Worm (Caenorhabditis elegans) whole organism, L4 larva: ENCODE measurements around the gene C25F9.2.
A peak's percentile ranks its signal among the peaks of the same experiment; 100 is the strongest.

Source experiments
- D1046.2 ChIP-seq: fragments of 200-800 bp; sonication (Bioruptor generic); IDR thresholded peaks from 2 replicates; pipeline ENCODE4 v1.3.6; 2022; ENCODE audit warnings: missing genetic modification characterization, missing compliant biosample characterization
- F10B5.3 ChIP-seq: sonication (generic microtip); optimal IDR thresholded peaks from 2 replicates; lab custom pipeline; 2016; ENCODE audit warnings: mild to moderate bottlenecking, missing genetic modification characterization, missing compliant biosample characterization
- F37D6.2 ChIP-seq: sonication (generic microtip); optimal IDR thresholded peaks from 2 replicates; lab custom pipeline; 2016; ENCODE audit warnings: mild to moderate bottlenecking, missing genetic modification characterization, missing compliant biosample characterization
- F49E8.2 ChIP-seq: sonication (generic microtip); optimal IDR thresholded peaks from 2 replicates; lab custom pipeline; 2016; ENCODE audit warnings: missing compliant biosample characterization, mild to moderate bottlenecking, missing genetic modification characterization, borderline replicate concordance
- T20F7.1 ChIP-seq: fragments of 200-800 bp; sonication (Bioruptor generic); optimal IDR thresholded peaks from 2 replicates; lab custom pipeline; 2018; ENCODE audit warnings: mild to moderate bottlenecking, missing genetic modification characterization, missing compliant biosample characterization
- T26A8.4 ChIP-seq: fragments of 200-800 bp; sonication (Bioruptor generic); IDR thresholded peaks from 2 replicates; pipeline ENCODE4 v1.3.6; 2022; ENCODE audit warnings: missing genetic modification characterization, missing compliant biosample characterization
- Y105C5A.15 ChIP-seq: fragments of 200-800 bp; sonication (Bioruptor generic); IDR thresholded peaks from 2 replicates; pipeline ENCODE4 v1.3.6; 2022; ENCODE audit warnings: missing genetic modification characterization, missing compliant biosample characterization
- Y75B8A.6 ChIP-seq: fragments of 200-800 bp; sonication (Bioruptor generic); IDR thresholded peaks from 2 replicates; pipeline ENCODE4 v1.3.6; 2022; ENCODE audit warnings: missing genetic modification reagents, missing genetic modification characterization, missing compliant biosample characterization
- aha-1 ChIP-seq: fragments of 150-350 bp; peaks from one replicate; lab custom pipeline; 2014; ENCODE audit warnings: missing biosample characterization, missing genetic modification characterization
- attf-4 ChIP-seq: sonication (generic microtip); optimal IDR thresholded peaks from 3 replicates; lab custom pipeline; 2017; ENCODE audit warnings: missing biosample characterization, missing genetic modification characterization
- ceh-62 ChIP-seq: sonication (generic microtip); optimal IDR thresholded peaks from 2 replicates; lab custom pipeline; 2017; ENCODE audit warnings: missing biosample characterization, missing genetic modification characterization
- daf-16 ChIP-seq, 3 experiments: sonication (generic microtip); optimal IDR thresholded peaks; 2 replicates each; lab custom pipeline; 2016 to 2017; ENCODE audit warnings: missing genetic modification characterization in 3 of 3, missing genetic modification reagents in 3 of 3, mild to moderate bottlenecking in 2 of 3, missing compliant biosample characterization in 2 of 3, missing biosample characterization in 1 of 3, moderate library complexity in 1 of 3
- dmd-6 ChIP-seq: fragments of 200-800 bp; sonication (Bioruptor generic); IDR thresholded peaks from 2 replicates; pipeline ENCODE4 v1.3.6; 2022; ENCODE audit warnings: missing genetic modification reagents, missing genetic modification characterization, missing compliant biosample characterization
- duxl-1 ChIP-seq: sonication (generic microtip); optimal IDR thresholded peaks from 2 replicates; lab custom pipeline; 2016; ENCODE audit warnings: mild to moderate bottlenecking, missing genetic modification characterization, moderate library complexity, missing compliant biosample characterization; ENCODE audit not compliant: poor library complexity
- dve-1 ChIP-seq: sonication (generic microtip); optimal IDR thresholded peaks from 2 replicates; lab custom pipeline; 2017; ENCODE audit warnings: antibody characterized with exemption, mild to moderate bottlenecking, missing genetic modification characterization, missing compliant biosample characterization; ENCODE audit not compliant: insufficient read depth
- egl-27 ChIP-seq: sonication (generic microtip); optimal IDR thresholded peaks from 3 replicates; lab custom pipeline; 2017; ENCODE audit warnings: missing biosample characterization, missing genetic modification reagents, missing genetic modification characterization
- egl-43 ChIP-seq: fragments of 200-800 bp; sonication (Bioruptor generic); IDR thresholded peaks from 2 replicates; pipeline ENCODE4 v1.3.6; 2022; ENCODE audit warnings: missing genetic modification reagents, missing genetic modification characterization, missing compliant biosample characterization
- hlh-11 ChIP-seq: fragments of 200-800 bp; sonication (Bioruptor generic); optimal IDR thresholded peaks from 2 replicates; lab custom pipeline; 2018; ENCODE audit warnings: mild to moderate bottlenecking, missing genetic modification characterization, missing compliant biosample characterization
- hlh-30 ChIP-seq: sonication (generic microtip); optimal IDR thresholded peaks from 2 replicates; lab custom pipeline; 2017; ENCODE audit warnings: antibody characterized with exemption, mild to moderate bottlenecking, missing genetic modification characterization, missing compliant biosample characterization; ENCODE audit not compliant: insufficient read depth
- lin-15B ChIP-seq: fragments of 150-350 bp; sonication (generic microtip); optimal IDR thresholded peaks from 3 replicates; lab custom pipeline; 2014; ENCODE audit warnings: missing biosample characterization, missing genetic modification characterization
- lin-38 ChIP-seq: fragments of 200-800 bp; sonication (Bioruptor generic); IDR thresholded peaks from 2 replicates; pipeline ENCODE4 v1.3.6; 2022; ENCODE audit warnings: missing genetic modification reagents, missing genetic modification characterization, missing compliant biosample characterization
- nhr-28 ChIP-seq: fragments of 150-350 bp; optimal IDR thresholded peaks from 2 replicates; lab custom pipeline; 2014; ENCODE audit warnings: missing biosample characterization, missing genetic modification characterization
- nhr-41 ChIP-seq: fragments of 200-800 bp; sonication (Bioruptor generic); IDR thresholded peaks from 2 replicates; pipeline ENCODE4 v1.3.6; 2022; ENCODE audit warnings: missing genetic modification reagents, missing genetic modification characterization, missing compliant biosample characterization
- nhr-48 ChIP-seq: sonication (generic microtip); optimal IDR thresholded peaks from 2 replicates; lab custom pipeline; 2016; ENCODE audit warnings: mild to moderate bottlenecking, missing genetic modification characterization, missing compliant biosample characterization
- nhr-76 ChIP-seq: fragments of 150-350 bp; optimal IDR thresholded peaks from 2 replicates; lab custom pipeline; 2014; ENCODE audit warnings: missing biosample characterization, missing genetic modification characterization
- nhr-77 ChIP-seq: fragments of 150-350 bp; optimal IDR thresholded peaks from 2 replicates; lab custom pipeline; 2014; ENCODE audit warnings: missing biosample characterization, missing genetic modification characterization
- pqm-1 ChIP-seq: sonication (generic microtip); optimal IDR thresholded peaks from 2 replicates; lab custom pipeline; 2017; ENCODE audit warnings: missing biosample characterization, missing genetic modification characterization
- saeg-2 ChIP-seq: fragments of 200-800 bp; sonication (Bioruptor generic); IDR thresholded peaks from 2 replicates; pipeline ENCODE4 v1.3.6; 2022; ENCODE audit warnings: missing genetic modification reagents, missing genetic modification characterization, missing compliant biosample characterization
- sdz-12 ChIP-seq: fragments of 200-800 bp; sonication (Bioruptor generic); optimal IDR thresholded peaks from 2 replicates; lab custom pipeline; 2018; ENCODE audit warnings: mild to moderate bottlenecking, missing genetic modification characterization, missing compliant biosample characterization
- spr-1 ChIP-seq: sonication (generic microtip); optimal IDR thresholded peaks from 2 replicates; lab custom pipeline; 2016; ENCODE audit warnings: mild to moderate bottlenecking, missing genetic modification characterization, missing compliant biosample characterization
- spr-3 ChIP-seq: fragments of 200-800 bp; sonication (Bioruptor generic); optimal IDR thresholded peaks from 2 replicates; lab custom pipeline; 2018; ENCODE audit warnings: mild to moderate bottlenecking, missing genetic modification characterization, missing compliant biosample characterization
- tag-97 ChIP-seq: fragments of 200-800 bp; sonication (Bioruptor generic); IDR thresholded peaks from 2 replicates; pipeline ENCODE4 v1.3.6; 2022; ENCODE audit warnings: missing genetic modification characterization, missing compliant biosample characterization
- unc-62 ChIP-seq, 3 experiments: fragments of 150-350 bp in 1 of 3; sonication (generic microtip); optimal IDR thresholded peaks in 2 of 3; peaks in 1 of 3; 1 replicate in 1 of 3; 2 replicates in 2 of 3; lab custom pipeline; 2014 to 2017; ENCODE audit warnings: missing biosample characterization in 3 of 3, missing genetic modification characterization in 3 of 3, missing genetic modification reagents in 3 of 3, missing genotype in 1 of 3
- zag-1 ChIP-seq: fragments of 150-350 bp; optimal IDR thresholded peaks from 2 replicates; lab custom pipeline; 2014; ENCODE audit warnings: missing biosample characterization, missing genetic modification characterization
- zfp-2 ChIP-seq: sonication (generic microtip); optimal IDR thresholded peaks from 2 replicates; lab custom pipeline; 2016; ENCODE audit warnings: mild to moderate bottlenecking, missing genetic modification characterization, missing compliant biosample characterization
- zfp-3 ChIP-seq: fragments of 200-800 bp; sonication (Bioruptor generic); conservative IDR thresholded peaks from 2 replicates; pipeline ENCODE4 v1.3.6; 2022; ENCODE audit warnings: missing genetic modification reagents, missing genetic modification characterization, missing compliant biosample characterization
- ztf-11 ChIP-seq: fragments of 150-350 bp; optimal IDR thresholded peaks from 2 replicates; lab custom pipeline; 2014; ENCODE audit warnings: missing biosample characterization, missing genetic modification characterization

Gene C25F9.2

DNA sequence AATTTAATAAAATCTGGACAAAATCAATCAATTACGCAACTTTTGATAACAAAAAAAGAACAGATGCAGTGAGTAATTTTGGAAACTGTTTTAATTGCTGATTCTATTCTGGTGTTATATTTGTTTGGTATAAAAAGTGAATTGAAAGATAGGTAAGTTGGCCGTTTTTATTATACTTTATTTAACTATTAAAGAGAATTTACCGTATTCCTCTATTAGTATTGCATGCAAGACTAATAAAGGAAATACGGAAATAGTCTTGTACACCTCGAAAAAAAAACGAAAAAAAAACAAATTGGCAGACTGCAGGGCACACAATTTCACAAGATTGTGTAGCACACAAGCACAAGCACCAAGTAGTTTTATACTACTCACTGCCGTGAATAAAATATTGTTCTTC lies 41.3 kb downstream of the C25F9.2 start, which contains the start of gene Y43F8B.25:
Gene Y43F8B.25, plus strand, starts transcription at position 301 of the 400 bp plus-strand sequence.
- TF ChIP-seq spr-1 (tag; lab: Kevin White, UChicago) (no peak), tag-97 (GFP tag; lab: Robert Waterston, UW) (no peak), daf-16 (GFP tag; optimal IDR thresholded peaks at IDR 0.05; lab: Kevin White, UChicago) (no peak), daf-16 (tag; optimal IDR thresholded peaks at IDR 0.05; lab: Kevin White, UChicago) (peak; percentile 2), ztf-11 (tag; lab: Kevin White, UChicago) (no peak)

ce11 chrV:19467574-19467973 lies 46.3 kb downstream of the C25F9.2 start, which contains the start of gene Y43F8B.23:
Gene Y43F8B.23 (minus strand): TSS chrV:19467648.
- TF ChIP-seq hlh-30 (tag; lab: Kevin White, UChicago) (peak; percentile 27), dmd-6 (GFP tag; lab: Robert Waterston, UW) (peak; percentile 56), Y75B8A.6 (GFP tag; lab: Robert Waterston, UW) (no peak), zfp-3 (GFP tag; lab: Robert Waterston, UW) (no peak), F37D6.2 (tag; lab: Kevin White, UChicago) (no peak), T26A8.4 (no peak), egl-43 (GFP tag; lab: Robert Waterston, UW) (no peak), duxl-1 (no peak), daf-16 (GFP tag; optimal IDR thresholded peaks at IDR 0.05; lab: Kevin White, UChicago) (no peak), daf-16 (tag; optimal IDR thresholded peaks at IDR 0.05; lab: Kevin White, UChicago) (peak; percentile 11), zfp-2 (tag; lab: Kevin White, UChicago) (no peak), nhr-76 (tag; lab: Kevin White, UChicago) (no peak), T20F7.1 (GFP tag; lab: Kevin White, UChicago) (peak; percentile 11), nhr-41 (GFP tag; lab: Robert Waterston, UW) (no peak), ztf-11 (tag; lab: Kevin White, UChicago) (no peak), sdz-12 (GFP tag; lab: Kevin White, UChicago) (no peak), dve-1 (peak; percentile 61), aha-1 (tag; lab: Kevin White, UChicago) (no peak), nhr-28 (peak; percentile 91), Y105C5A.15 (GFP tag; lab: Robert Waterston, UW) (no peak), F10B5.3 (no peak), lin-15B (tag; lab: Kevin White, UChicago) (no peak), nhr-48 (no peak), zag-1 (tag; lab: Kevin White, UChicago) (no peak), hlh-11 (tag; lab: Kevin White, UChicago) (peak; percentile 24), attf-4 (tag; lab: Kevin White, UChicago) (no peak), egl-27 (tag; lab: Kevin White, UChicago) (no peak), F49E8.2 (no peak), unc-62 (GFP tag; optimal IDR thresholded peaks at IDR 0.05 in 1 of 2; lab: Kevin White, UChicago) (peak in 1 of 2 experiments; percentile 40), unc-62 (tag; optimal IDR thresholded peaks at IDR 0.05; lab: Kevin White, UChicago) (no peak), ceh-62 (tag; lab: Kevin White, UChicago) (no peak), pqm-1 (tag; lab: Kevin White, UChicago) (peak; percentile 92), spr-3 (GFP tag; lab: Kevin White, UChicago) (no peak), nhr-77 (peak; percentile 26)

ce11 chrV:19468083-19468482 lies 46.8 kb downstream of the C25F9.2 start, which contains the start of gene Y43F8B.12:
Gene Y43F8B.12 (plus strand): TSS chrV:19468383.
- no peak for TF ChIP-seq lin-38 (GFP tag; lab: Robert Waterston, UW)
- no peak for TF ChIP-seq dve-1
- TF ChIP-seq zag-1 (tag; lab: Kevin White, UChicago): no peak
- TF ChIP-seq T20F7.1 (GFP tag; lab: Kevin White, UChicago): no peak
- TF ChIP-seq saeg-2 (GFP tag; lab: Robert Waterston, UW): no peak
- no peak for TF ChIP-seq D1046.2 (GFP tag; lab: Robert Waterston, UW)
